Fruit fly (Drosophila melanogaster): Measurements from ENCODE around the gene Mst36Fa.

- TF ChIP-seq fd96Ca (GFP tag; IDR thresholded peaks at IDR 0.05) (no peak), CG12605 (GFP tag; IDR thresholded peaks at IDR 0.05) (peak; percentile 29; the same call in 1 of the 2 replicates), CG32121 (GFP tag; IDR thresholded peaks at IDR 0.05) (peak; percentile 69), EcR (GFP tag; optimal IDR thresholded peaks at IDR 0.05) (no peak), D1 (tag; optimal IDR thresholded peaks at IDR 0.05) (peak; percentile 38), Pif1A (GFP tag; optimal IDR thresholded peaks at IDR 0.05) (peak; percentile 64)
Measured at dm6 chr2L:18628104-18628503, 48.7 kb downstream of the Mst36Fa start.
